Worm (Caenorhabditis elegans) whole organism, dauer: ENCODE measurements around the gene puf-7.
"Not testable (repeated sequence)": the region's sequence is repeated elsewhere in the genome, so short reads cannot be mapped to it uniquely, and the experiment has no call there.

Experiments used
- unc-62 ChIP-seq: sonication (generic microtip); optimal IDR thresholded peaks from 2 replicates; lab custom pipeline; 2017; ENCODE audit warnings: missing biosample characterization, missing genetic modification reagents, missing genetic modification characterization

puf-7 gene

ce11 chrIV:5486208-5486731 lies at the start of gene puf-7, which contains the start of gene snpc-3.1:
TSS of gene puf-7 (plus strand) at chrIV:5486713.
TSS of gene snpc-3.1 (minus strand) at chrIV:5486258.
- not testable (repeated sequence) for TF ChIP-seq unc-62 (GFP tag; lab: Kevin White, UChicago)

- TF ChIP-seq unc-62 (GFP tag; lab: Kevin White, UChicago) = no peak
Measured at ce11 chrIV:5438705-5439104, 47.8 kb upstream of the puf-7 start, which contains the start of gene mgl-3. TSS of gene mgl-3 (plus strand) at chrIV:5439005.

- no peak for TF ChIP-seq unc-62 (GFP tag; lab: Kevin White, UChicago)
Measured at ce11 chrIV:5452667-5453066, 33.8 kb upstream of the puf-7 start, which contains the start of gene Y4C6A.4. TSS of gene Y4C6A.4 (plus strand) at chrIV:5452967.

ce11 chrIV:5455999-5456398 lies 30.5 kb upstream of the puf-7 start, which contains the start of gene Y4C6A.3:
TSS of gene Y4C6A.3 (minus strand) at chrIV:5456099.
- TF ChIP-seq unc-62 (GFP tag; lab: Kevin White, UChicago) = not testable (repeated sequence)

ce11 chrIV:5462820-5463219 lies 23.7 kb upstream of the puf-7 start:
- no peak for TF ChIP-seq unc-62 (GFP tag; lab: Kevin White, UChicago)

- not testable (repeated sequence) for TF ChIP-seq unc-62 (GFP tag; lab: Kevin White, UChicago)
Measured at ce11 chrIV:5464403-5464802, 22.1 kb upstream of the puf-7 start, which contains the start of gene Y52D5A.2. TSS of gene Y52D5A.2 (minus strand) at chrIV:5464503.

- no peak for TF ChIP-seq unc-62 (GFP tag; lab: Kevin White, UChicago)
Measured at ce11 chrIV:5469739-5470138, 16.8 kb upstream of the puf-7 start, which contains the start of gene rme-2. TSS of gene rme-2 (plus strand) at chrIV:5470026.

ce11 chrIV:5473098-5473497 lies 13.4 kb upstream of the puf-7 start:
- no peak for TF ChIP-seq unc-62 (GFP tag; lab: Kevin White, UChicago)

ce11 chrIV:5476468-5476867 lies 10.0 kb upstream of the puf-7 start, which contains the start of gene T11F8.4:
TSS of gene T11F8.4 (minus strand) at chrIV:5476568.
- no peak for TF ChIP-seq unc-62 (GFP tag; lab: Kevin White, UChicago)

ce11 chrIV:5479289-5479688 lies 7.2 kb upstream of the puf-7 start, which contains the start of gene T11F8.1:
TSS of gene T11F8.1 (plus strand) at chrIV:5479589.
- no peak for TF ChIP-seq unc-62 (GFP tag; lab: Kevin White, UChicago)

ce11 chrIV:5482231-5482630 lies 4.3 kb upstream of the puf-7 start, which contains the start of gene T11F8.12:
TSS of gene T11F8.12 (minus strand) at chrIV:5482331.
- TF ChIP-seq unc-62 (GFP tag; lab: Kevin White, UChicago) = no peak

- no peak for TF ChIP-seq unc-62 (GFP tag; lab: Kevin White, UChicago)
Measured at ce11 chrIV:5482723-5483122, 3.8 kb upstream of the puf-7 start, which contains the start of gene T11F8.5. TSS of gene T11F8.5 (plus strand) at chrIV:5483023.

- not testable (repeated sequence) for TF ChIP-seq unc-62 (GFP tag; lab: Kevin White, UChicago)
Measured at ce11 chrIV:5491054-5491453, 4.5 kb downstream of the puf-7 start, which contains the start of gene B0273.115. TSS of gene B0273.115 (minus strand) at chrIV:5491154.

ce11 chrIV:5492196-5492595 lies 5.7 kb downstream of the puf-7 start:
- no peak for TF ChIP-seq unc-62 (GFP tag; lab: Kevin White, UChicago)

- TF ChIP-seq unc-62 (GFP tag; lab: Kevin White, UChicago) = no peak
Measured at ce11 chrIV:5493135-5493534, 6.6 kb downstream of the puf-7 start.

- TF ChIP-seq unc-62 (GFP tag; lab: Kevin White, UChicago) = no peak
Measured at ce11 chrIV:5493692-5494091, 7.2 kb downstream of the puf-7 start, which contains the start of gene B0273.1. TSS of gene B0273.1 (plus strand) at chrIV:5493992.

- TF ChIP-seq unc-62 (GFP tag; lab: Kevin White, UChicago) = no peak
Measured at ce11 chrIV:5494099-5494498, 7.6 kb downstream of the puf-7 start.
